Worm (Caenorhabditis elegans): Measurements from ENCODE around the gene aman-2.
A peak's percentile ranks its signal among the peaks of the same experiment; 100 is the strongest.

Gene aman-2

ce11 chrV:11933196-11934028 lies at the start of gene aman-2, which contains the start of gene F58H1.3:
TSS of gene aman-2 (minus strand) at chrV:11933246.
TSS of gene F58H1.3 (plus strand) at chrV:11933978.
- TF ChIP-seq W03F9.2 (tag; optimal IDR thresholded peaks at IDR 0.05) (no peak), him-1 (tag; optimal IDR thresholded peaks at IDR 0.05) (no peak), dao-5 (tag; optimal IDR thresholded peaks at IDR 0.05) (no peak)

- TF ChIP-seq W03F9.2 (tag; optimal IDR thresholded peaks at IDR 0.05), result peak; percentile 68
- no peak for TF ChIP-seq dao-5 (tag; optimal IDR thresholded peaks at IDR 0.05)
- TF ChIP-seq him-1 (tag; optimal IDR thresholded peaks at IDR 0.05), result no peak
Measured at ce11 chrV:11982309-11982708, 49.3 kb upstream of the aman-2 start, which contains the start of gene rpt-1. TSS of gene rpt-1 (minus strand) at chrV:11982397.

- TF ChIP-seq dao-5 (tag; optimal IDR thresholded peaks at IDR 0.05) (peak; percentile 78), W03F9.2 (tag; optimal IDR thresholded peaks at IDR 0.05) (peak; percentile 57), him-1 (tag; optimal IDR thresholded peaks at IDR 0.05) (peak; percentile 91)
Measured at ce11 chrV:11979673-11980561, 46.9 kb upstream of the aman-2 start, which contains the start of gene snr-4. TSS of gene snr-4 (minus strand) at chrV:11979723.

- no peak for TF ChIP-seq dao-5 (tag; optimal IDR thresholded peaks at IDR 0.05)
- no peak for TF ChIP-seq W03F9.2 (tag; optimal IDR thresholded peaks at IDR 0.05)
- TF ChIP-seq him-1 (tag; optimal IDR thresholded peaks at IDR 0.05), result no peak
Measured at ce11 chrV:11978179-11978578, 45.1 kb upstream of the aman-2 start, which contains the start of gene mif-2. TSS of gene mif-2 (minus strand) at chrV:11978459.

ce11 chrV:11976734-11977133 lies 43.7 kb upstream of the aman-2 start:
- TF ChIP-seq dao-5 (tag; optimal IDR thresholded peaks at IDR 0.05), result no peak
- no peak for TF ChIP-seq him-1 (tag; optimal IDR thresholded peaks at IDR 0.05)
- no peak for TF ChIP-seq W03F9.2 (tag; optimal IDR thresholded peaks at IDR 0.05)

- TF ChIP-seq dao-5 (tag; optimal IDR thresholded peaks at IDR 0.05) (no peak), W03F9.2 (tag; optimal IDR thresholded peaks at IDR 0.05) (no peak), him-1 (tag; optimal IDR thresholded peaks at IDR 0.05) (no peak)
Measured at ce11 chrV:11975233-11975632, 42.2 kb upstream of the aman-2 start, which contains the start of gene cpr-1. TSS of gene cpr-1 (plus strand) at chrV:11975551.

- no peak for TF ChIP-seq him-1 (tag; optimal IDR thresholded peaks at IDR 0.05)
Measured at ce11 chrV:11964723-11965122, 31.7 kb upstream of the aman-2 start, which contains the start of gene F58H1.7. TSS of gene F58H1.7 (minus strand) at chrV:11964823.

ce11 chrV:11960831-11961190 lies 27.8 kb upstream of the aman-2 start:
- TF ChIP-seq dao-5 (tag; optimal IDR thresholded peaks at IDR 0.05) (no peak), W03F9.2 (tag; optimal IDR thresholded peaks at IDR 0.05) (no peak), him-1 (tag; optimal IDR thresholded peaks at IDR 0.05) (no peak)

- TF ChIP-seq him-1 (tag; optimal IDR thresholded peaks at IDR 0.05) (no peak), W03F9.2 (tag; optimal IDR thresholded peaks at IDR 0.05) (no peak), dao-5 (tag; optimal IDR thresholded peaks at IDR 0.05) (no peak)
Measured at ce11 chrV:11960084-11960830, 27.2 kb upstream of the aman-2 start.

- no peak for TF ChIP-seq him-1 (tag; optimal IDR thresholded peaks at IDR 0.05)
- TF ChIP-seq W03F9.2 (tag; optimal IDR thresholded peaks at IDR 0.05), result no peak
- no peak for TF ChIP-seq dao-5 (tag; optimal IDR thresholded peaks at IDR 0.05)
Measured at ce11 chrV:11958343-11959291, 25.6 kb upstream of the aman-2 start, which contains the start of gene F58H1.5. TSS of gene F58H1.5 (plus strand) at chrV:11958393.

- TF ChIP-seq him-1 (tag; optimal IDR thresholded peaks at IDR 0.05) (no peak), dao-5 (tag; optimal IDR thresholded peaks at IDR 0.05) (no peak), W03F9.2 (tag; optimal IDR thresholded peaks at IDR 0.05) (no peak)
Measured at ce11 chrV:11955617-11956016, 22.6 kb upstream of the aman-2 start.

ce11 chrV:11953621-11954020 lies 20.6 kb upstream of the aman-2 start:
- TF ChIP-seq dao-5 (tag; optimal IDR thresholded peaks at IDR 0.05) (no peak), him-1 (tag; optimal IDR thresholded peaks at IDR 0.05) (no peak), W03F9.2 (tag; optimal IDR thresholded peaks at IDR 0.05) (no peak)
